Worm (Caenorhabditis elegans) whole organism, L1 larva: ENCODE results near the gene C14C10.10.

ENCODE experiments used
- C04F5.9 ChIP-seq: sonication (generic microtip); optimal IDR thresholded peaks from 2 replicates; lab custom pipeline; 2016; ENCODE audit warnings: missing genetic modification characterization, missing compliant biosample characterization
- C34B4.2 ChIP-seq: sonication (generic microtip); optimal IDR thresholded peaks from 2 replicates; lab custom pipeline; 2017; ENCODE audit warnings: mild to moderate bottlenecking, missing genetic modification characterization, missing compliant biosample characterization
- F16B12.6 ChIP-seq: fragments of 150-350 bp; optimal IDR thresholded peaks from 2 replicates; lab custom pipeline; 2014; ENCODE audit warnings: missing biosample characterization, missing genetic modification characterization
- Y116A8C.19 ChIP-seq: sonication (generic microtip); optimal IDR thresholded peaks from 2 replicates; lab custom pipeline; 2016; ENCODE audit warnings: missing compliant biosample characterization, missing genetic modification characterization, borderline replicate concordance
- alr-1 ChIP-seq: fragments of 200-800 bp; sonication (Bioruptor generic); optimal IDR thresholded peaks from 2 replicates; lab custom pipeline; 2018; ENCODE audit warnings: borderline replicate concordance, mild to moderate bottlenecking, missing genetic modification characterization, missing compliant biosample characterization
- aly-2 ChIP-seq: fragments of 150-350 bp; optimal IDR thresholded peaks from 2 replicates; lab custom pipeline; 2014; ENCODE audit warnings: missing biosample characterization, missing genetic modification characterization
- ama-1 ChIP-seq: fragments of 150-350 bp; optimal IDR thresholded peaks from 2 replicates; lab custom pipeline; 2014
- blmp-1 ChIP-seq: fragments of 150-350 bp; optimal IDR thresholded peaks from 2 replicates; lab custom pipeline; 2014; ENCODE audit warnings: missing biosample characterization, missing genetic modification characterization
- ceh-63 ChIP-seq: fragments of 200-800 bp; sonication (Bioruptor generic); optimal IDR thresholded peaks from 2 replicates; lab custom pipeline; 2018; ENCODE audit warnings: mild to moderate bottlenecking, missing genetic modification characterization, missing compliant biosample characterization
- ceh-82 ChIP-seq, 3 experiments: fragments of 150-350 bp in 1 of 3; sonication (generic microtip) in 2 of 3; optimal IDR thresholded peaks; 2 replicates each; lab custom pipeline; 2014 to 2017; ENCODE audit warnings: missing biosample characterization in 3 of 3, missing genetic modification characterization in 3 of 3
- ceh-90 ChIP-seq: sonication (generic microtip); optimal IDR thresholded peaks from 2 replicates; lab custom pipeline; 2016; ENCODE audit warnings: missing genetic modification characterization, missing compliant biosample characterization
- ces-1 ChIP-seq: fragments of 150-350 bp; optimal IDR thresholded peaks from 2 replicates; lab custom pipeline; 2014; ENCODE audit warnings: missing biosample characterization, missing genetic modification reagents, missing genetic modification characterization
- dpl-1 ChIP-seq, 3 experiments: fragments of 150-350 bp in 2 of 3; sonication (generic microtip) in 1 of 3; optimal IDR thresholded peaks; 2 replicates each; lab custom pipeline; 2014 to 2017; ENCODE audit warnings: missing biosample characterization in 3 of 3, missing genetic modification characterization in 3 of 3, missing genetic modification reagents in 3 of 3
- dsc-1 ChIP-seq: sonication (generic microtip); optimal IDR thresholded peaks from 2 replicates; lab custom pipeline; 2016; ENCODE audit warnings: mild to moderate bottlenecking, missing genetic modification characterization, missing compliant biosample characterization
- efl-1 ChIP-seq, 4 experiments: fragments of 150-350 bp; optimal IDR thresholded peaks in 3 of 4; peaks in 1 of 4; 1 replicate in 1 of 4; 2 replicates in 3 of 4; lab custom pipeline; 2014; ENCODE audit warnings: missing biosample characterization in 2 of 4, missing genetic modification characterization in 2 of 4, missing genetic modification reagents in 2 of 4
- egl-27 ChIP-seq, 2 experiments: fragments of 150-350 bp in 1 of 2; sonication (generic microtip); optimal IDR thresholded peaks; 3 replicates each; lab custom pipeline; 2017 to 2018; ENCODE audit warnings: missing biosample characterization in 2 of 2, missing genetic modification characterization in 2 of 2, missing genetic modification reagents in 2 of 2
- elt-2 ChIP-seq: sonication (generic microtip); optimal IDR thresholded peaks from 2 replicates; lab custom pipeline; 2016; ENCODE audit warnings: missing genetic modification characterization, mild to moderate bottlenecking, inconsistent platforms, missing compliant biosample characterization, missing genetic modification reagents
- elt-3 ChIP-seq, 6 experiments: fragments of 150-350 bp in 1 of 6; sonication (generic microtip); optimal IDR thresholded peaks; 2 replicates each; lab custom pipeline; 2017 to 2018; ENCODE audit warnings: missing biosample characterization in 6 of 6, missing genetic modification characterization in 6 of 6, inconsistent platforms in 1 of 6
- fkh-4 ChIP-seq: sonication (generic microtip); optimal IDR thresholded peaks from 2 replicates; lab custom pipeline; 2016; ENCODE audit warnings: missing compliant biosample characterization, missing genetic modification characterization, borderline replicate concordance
- hlh-17 ChIP-seq: fragments of 200-800 bp; sonication (Bioruptor generic); optimal IDR thresholded peaks from 2 replicates; lab custom pipeline; 2018; ENCODE audit warnings: missing genetic modification characterization, mild to moderate bottlenecking, missing compliant biosample characterization, moderate library complexity, borderline replicate concordance
- hlh-4 ChIP-seq: sonication (generic microtip); optimal IDR thresholded peaks from 2 replicates; lab custom pipeline; 2016; ENCODE audit warnings: mild to moderate bottlenecking, missing genetic modification characterization, missing compliant biosample characterization
- hpl-2 ChIP-seq: fragments of 150-350 bp; optimal IDR thresholded peaks from 2 replicates; lab custom pipeline; 2014; ENCODE audit warnings: missing biosample characterization, missing genetic modification reagents, missing genetic modification characterization
- irx-1 ChIP-seq: sonication (generic microtip); optimal IDR thresholded peaks from 2 replicates; lab custom pipeline; 2016; ENCODE audit warnings: missing genetic modification characterization, missing compliant biosample characterization
- isw-1 ChIP-seq: fragments of 200-800 bp; sonication (Bioruptor generic); IDR thresholded peaks from 2 replicates; pipeline ENCODE4 v1.3.6; 2022; ENCODE audit warnings: missing genetic modification characterization, missing compliant biosample characterization
- lin-13 ChIP-seq: fragments of 150-350 bp; optimal IDR thresholded peaks from 2 replicates; lab custom pipeline; 2014; ENCODE audit warnings: missing biosample characterization, missing genetic modification reagents, missing genetic modification characterization
- lin-14 ChIP-seq: fragments of 200-800 bp; sonication (Bioruptor generic); optimal IDR thresholded peaks from 2 replicates; lab custom pipeline; 2018; ENCODE audit warnings: mild to moderate bottlenecking, missing genetic modification characterization, moderate library complexity, missing compliant biosample characterization
- lin-15B ChIP-seq: fragments of 150-350 bp; sonication (generic microtip); optimal IDR thresholded peaks from 3 replicates; lab custom pipeline; 2014; ENCODE audit warnings: missing biosample characterization, missing genetic modification characterization
- lin-35 ChIP-seq, 2 experiments: fragments of 150-350 bp; optimal IDR thresholded peaks; 2 replicates each; lab custom pipeline; 2014; ENCODE audit warnings: missing biosample characterization in 2 of 2, missing genetic modification characterization in 2 of 2, missing genetic modification reagents in 2 of 2
- lin-39 ChIP-seq: fragments of 150-350 bp; optimal IDR thresholded peaks from 2 replicates; lab custom pipeline; 2014; ENCODE audit warnings: missing biosample characterization, missing genetic modification reagents, missing genetic modification characterization
- mab-9 ChIP-seq: fragments of 200-800 bp; sonication (Bioruptor generic); IDR thresholded peaks from 2 replicates; pipeline ENCODE4 v1.3.6; 2022; ENCODE audit warnings: missing genetic modification reagents, missing genetic modification characterization, missing compliant biosample characterization
- mef-2 ChIP-seq: fragments of 150-350 bp; optimal IDR thresholded peaks from 2 replicates; lab custom pipeline; 2014; ENCODE audit warnings: missing biosample characterization, missing genetic modification characterization
- nhr-11 ChIP-seq: fragments of 150-350 bp; optimal IDR thresholded peaks from 2 replicates; lab custom pipeline; 2014; ENCODE audit warnings: missing biosample characterization, missing genetic modification characterization
- nhr-12 ChIP-seq: sonication (generic microtip); optimal IDR thresholded peaks from 2 replicates; lab custom pipeline; 2017; ENCODE audit warnings: missing biosample characterization, missing genetic modification characterization
- nhr-19 ChIP-seq: fragments of 200-800 bp; sonication (Bioruptor generic); conservative IDR thresholded peaks from 2 replicates; pipeline ENCODE4 v1.3.6; 2022; ENCODE audit warnings: missing genetic modification characterization, missing compliant biosample characterization
- nhr-28 ChIP-seq: fragments of 150-350 bp; optimal IDR thresholded peaks from 2 replicates; lab custom pipeline; 2014; ENCODE audit warnings: missing biosample characterization, missing genetic modification characterization
- nhr-76 ChIP-seq: sonication (generic microtip); optimal IDR thresholded peaks from 2 replicates; lab custom pipeline; 2017; ENCODE audit warnings: missing biosample characterization, missing genetic modification characterization
- nhr-85 ChIP-seq: sonication (generic microtip); peaks from one replicate; lab custom pipeline; 2016; ENCODE audit warnings: missing genetic modification characterization, inconsistent platforms, missing compliant biosample characterization
- nhr-90 ChIP-seq: sonication (generic microtip); optimal IDR thresholded peaks from 2 replicates; lab custom pipeline; 2016; ENCODE audit warnings: mild to moderate bottlenecking, missing genetic modification characterization, missing compliant biosample characterization; ENCODE audit not compliant: poor library complexity
- pag-3 ChIP-seq: sonication (generic microtip); optimal IDR thresholded peaks from 2 replicates; lab custom pipeline; 2017; ENCODE audit warnings: missing genetic modification characterization, mild to moderate bottlenecking, missing compliant biosample characterization, antibody characterized with exemption, borderline replicate concordance; ENCODE audit not compliant: insufficient read depth
- pax-3 ChIP-seq: fragments of 200-800 bp; sonication (Bioruptor generic); optimal IDR thresholded peaks from 2 replicates; lab custom pipeline; 2018; ENCODE audit warnings: mild to moderate bottlenecking, missing genetic modification characterization, moderate library complexity, missing compliant biosample characterization
- snu-23 ChIP-seq: sonication (generic microtip); optimal IDR thresholded peaks from 2 replicates; lab custom pipeline; 2016; ENCODE audit warnings: missing genetic modification characterization, missing compliant biosample characterization
- sox-4 ChIP-seq: sonication (generic microtip); optimal IDR thresholded peaks from 2 replicates; lab custom pipeline; 2016; ENCODE audit warnings: missing genetic modification characterization, missing compliant biosample characterization
- sptf-1 ChIP-seq: fragments of 150-350 bp; optimal IDR thresholded peaks from 2 replicates; lab custom pipeline; 2014; ENCODE audit warnings: missing biosample characterization, missing genetic modification characterization
- tlp-1 ChIP-seq: fragments of 150-350 bp; optimal IDR thresholded peaks from 2 replicates; lab custom pipeline; 2014; ENCODE audit warnings: missing biosample characterization, missing genetic modification characterization
- unc-130 ChIP-seq: fragments of 150-350 bp; optimal IDR thresholded peaks from 2 replicates; lab custom pipeline; 2017; ENCODE audit warnings: missing biosample characterization, missing genetic modification characterization, inconsistent platforms
- unc-30 ChIP-seq: sonication (generic microtip); optimal IDR thresholded peaks from 2 replicates; lab custom pipeline; 2017; ENCODE audit warnings: missing biosample characterization, missing genetic modification characterization
- unc-86 ChIP-seq: sonication (generic microtip); optimal IDR thresholded peaks from 2 replicates; lab custom pipeline; 2016; ENCODE audit warnings: missing genetic modification characterization, missing compliant biosample characterization
- unc-98 ChIP-seq: fragments of 200-800 bp; sonication (Bioruptor generic); IDR thresholded peaks from 2 replicates; pipeline ENCODE4 v1.3.6; 2022; ENCODE audit warnings: missing genetic modification characterization, missing compliant biosample characterization
- vab-15 ChIP-seq: sonication (generic microtip); optimal IDR thresholded peaks from 2 replicates; lab custom pipeline; 2017; ENCODE audit warnings: missing genotype, mild to moderate bottlenecking, missing genetic modification characterization, missing compliant biosample characterization
- xbp-1 ChIP-seq: sonication (generic microtip); optimal IDR thresholded peaks from 2 replicates; lab custom pipeline; 2016; ENCODE audit warnings: missing genetic modification characterization, missing compliant biosample characterization
- zag-1 ChIP-seq: fragments of 150-350 bp; optimal IDR thresholded peaks from 2 replicates; lab custom pipeline; 2014; ENCODE audit warnings: missing biosample characterization, missing genetic modification characterization
- ztf-4 ChIP-seq: fragments of 150-350 bp; optimal IDR thresholded peaks from 2 replicates; lab custom pipeline; 2014; ENCODE audit warnings: missing biosample characterization, missing genetic modification characterization

The C14C10.10 gene

ce11 chrV:12637764-12638502, 39.0 kb upstream of the C14C10.10 start:
- TF ChIP-seq xbp-1 (no peak), ceh-82 (tag; optimal IDR thresholded peaks at IDR 0.05; lab: Kevin White, UChicago) (no peak), vab-15 (tag; lab: Kevin White, UChicago) (no peak), isw-1 (GFP tag; lab: Robert Waterston, UW) (no peak), aly-2 (tag; lab: Kevin White, UChicago) (no peak), F16B12.6 (tag; lab: Kevin White, UChicago) (no peak), pax-3 (tag; lab: Kevin White, UChicago) (no peak), sptf-1 (tag; lab: Kevin White, UChicago) (no peak), elt-3 (tag; optimal IDR thresholded peaks at IDR 0.05; lab: Kevin White, UChicago) (peak in 1 of 6 experiments; percentile 3), mef-2 (tag; lab: Kevin White, UChicago) (no peak), nhr-19 (no peak), hpl-2 (GFP tag; lab: Kevin White, UChicago) (no peak), ceh-90 (tag; lab: Kevin White, UChicago) (no peak), mab-9 (GFP tag; lab: Robert Waterston, UW) (no peak), Y116A8C.19 (no peak), hlh-17 (GFP tag; lab: Kevin White, UChicago) (no peak), nhr-12 (no peak), lin-13 (GFP tag; lab: Kevin White, UChicago) (peak; percentile 3), ceh-63 (GFP tag; lab: Kevin White, UChicago) (no peak), dpl-1 (GFP tag; optimal IDR thresholded peaks at IDR 0.05; lab: Kevin White, UChicago) (no peak), snu-23 (GFP tag; lab: Kevin White, UChicago) (no peak), ama-1 (peak; percentile 12), lin-15B (tag; lab: Kevin White, UChicago) (no peak), efl-1 (optimal IDR thresholded peaks at IDR 0.05; lab: Kevin White, UChicago) (no peak), efl-1 (GFP tag; optimal IDR thresholded peaks at IDR 0.05 in 1 of 2; lab: Kevin White, UChicago) (peak in 1 of 2 experiments; percentile 31), alr-1 (tag; lab: Kevin White, UChicago) (no peak), ces-1 (GFP tag; lab: Kevin White, UChicago) (no peak), nhr-85 (tag; lab: Kevin White, UChicago) (no peak), elt-2 (tag; lab: Kevin White, UChicago) (peak; percentile 86), zag-1 (tag; lab: Kevin White, UChicago) (no peak), lin-35 (GFP tag; optimal IDR thresholded peaks at IDR 0.05; lab: Kevin White, UChicago) (peak in 1 of 2 experiments; percentile 10), tlp-1 (no peak), fkh-4 (no peak), dsc-1 (tag; lab: Kevin White, UChicago) (no peak), unc-130 (tag; lab: Kevin White, UChicago) (no peak), C34B4.2 (no peak), nhr-11 (tag; lab: Kevin White, UChicago) (no peak), nhr-76 (tag; lab: Kevin White, UChicago) (no peak), lin-14 (peak; percentile 3), C04F5.9 (tag; lab: Kevin White, UChicago) (no peak), nhr-90 (tag; lab: Kevin White, UChicago) (peak; percentile 30), irx-1 (tag; lab: Kevin White, UChicago) (no peak), unc-30 (tag; lab: Kevin White, UChicago) (no peak), lin-39 (tag; lab: Kevin White, UChicago) (no peak), nhr-28 (tag; lab: Kevin White, UChicago) (no peak), ztf-4 (no peak), sox-4 (tag; lab: Kevin White, UChicago) (no peak), hlh-4 (no peak), blmp-1 (tag; lab: Kevin White, UChicago) (peak; percentile 14), unc-98 (no peak), pag-3 (tag; lab: Kevin White, UChicago) (no peak), egl-27 (tag; optimal IDR thresholded peaks at IDR 0.05; lab: Kevin White, UChicago) (no peak), unc-86 (tag; lab: Kevin White, UChicago) (no peak)
